Fruit fly (Drosophila melanogaster) whole organism: Measurements from ENCODE around the gene SelR.

Source experiments
- EcR ChIP-seq, 2 experiments: fragments of >200 bp; optimal IDR thresholded peaks; 2 replicates each; lab custom pipeline; 2017; ENCODE audit warnings: missing biosample characterization in 2 of 2, missing genetic modification characterization in 2 of 2, missing genetic modification reagents in 2 of 2
- pan ChIP-seq: fragments of >200 bp; optimal IDR thresholded peaks from 2 replicates; lab custom pipeline; 2017
- psq ChIP-seq: fragments of >200 bp; optimal IDR thresholded peaks from 2 replicates; lab custom pipeline; 2017
- usp ChIP-seq: fragments of >200 bp; optimal IDR thresholded peaks from 2 replicates; lab custom pipeline; 2017; ENCODE audit warnings: missing biosample characterization, missing genetic modification characterization, mixed read lengths

DNA sequence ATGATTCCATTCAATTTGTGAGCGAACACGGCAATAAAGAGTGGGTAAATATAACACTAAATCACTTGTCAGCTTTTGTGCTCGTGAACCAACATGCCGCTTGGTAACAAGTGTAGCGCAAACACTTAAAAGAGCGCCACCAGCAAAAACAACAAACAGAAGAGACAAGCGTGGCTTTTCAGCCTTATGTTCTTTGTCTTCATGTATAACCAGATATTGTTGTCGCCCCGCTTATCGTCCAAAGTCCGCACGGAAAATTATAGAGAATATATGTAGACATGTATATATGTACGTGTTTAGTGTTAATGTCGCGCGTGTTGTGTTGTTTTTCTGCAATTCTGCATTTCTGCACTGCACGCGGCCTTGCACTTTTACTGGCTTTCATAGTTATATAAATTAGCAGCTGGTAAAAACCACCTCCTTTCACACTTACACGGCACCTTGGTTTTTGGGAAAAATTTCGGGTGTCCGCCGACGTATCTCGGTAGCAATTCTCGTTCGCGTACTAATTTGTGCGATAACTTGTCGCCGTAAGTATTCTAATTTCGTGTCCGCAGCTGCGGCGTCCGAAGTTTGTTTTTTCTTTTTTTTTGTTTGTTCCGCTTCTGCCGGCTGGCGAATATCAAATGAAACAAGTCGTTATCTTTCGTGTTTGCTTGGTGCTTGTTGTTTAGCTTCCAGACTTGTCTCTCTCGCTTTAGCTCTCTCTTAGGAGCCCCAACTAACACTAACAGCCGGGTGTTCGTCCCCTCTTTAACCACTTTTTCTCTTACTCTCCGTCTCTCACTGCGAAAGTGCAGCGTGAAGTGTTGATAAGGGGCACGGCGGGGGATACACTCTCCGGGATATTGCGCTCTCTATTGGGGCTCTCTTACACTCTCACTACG lies 20.4 kb upstream of the SelR start:
- TF ChIP-seq pan (lab: Kevin White, UChicago) (no peak), psq (no peak), EcR (GFP tag; optimal IDR thresholded peaks at IDR 0.05; lab: Kevin White, UChicago) (no peak), usp (GFP tag; lab: Kevin White, UChicago) (no peak)
